Worm (Caenorhabditis elegans) whole organism, L4 larva: ENCODE measurements around the gene C17H11.1.

Experiments
- D1046.2 ChIP-seq: fragments of 200-800 bp; sonication (Bioruptor generic); IDR thresholded peaks from 2 replicates; pipeline ENCODE4 v1.3.6; 2022; ENCODE audit warnings: missing genetic modification characterization, missing compliant biosample characterization
- F10B5.3 ChIP-seq: sonication (generic microtip); optimal IDR thresholded peaks from 2 replicates; lab custom pipeline; 2016; ENCODE audit warnings: mild to moderate bottlenecking, missing genetic modification characterization, missing compliant biosample characterization
- R02D3.7 ChIP-seq: fragments of 150-350 bp; sonication (generic microtip); optimal IDR thresholded peaks from 3 replicates; lab custom pipeline; 2014; ENCODE audit warnings: missing biosample characterization, missing genetic modification characterization
- T20F7.1 ChIP-seq: fragments of 200-800 bp; sonication (Bioruptor generic); optimal IDR thresholded peaks from 2 replicates; lab custom pipeline; 2018; ENCODE audit warnings: mild to moderate bottlenecking, missing genetic modification characterization, missing compliant biosample characterization
- T26A8.4 ChIP-seq: fragments of 200-800 bp; sonication (Bioruptor generic); IDR thresholded peaks from 2 replicates; pipeline ENCODE4 v1.3.6; 2022; ENCODE audit warnings: missing genetic modification characterization, missing compliant biosample characterization
- Y48G9A.11 ChIP-seq: fragments of 200-800 bp; sonication (Bioruptor generic); IDR thresholded peaks from 2 replicates; pipeline ENCODE4 v1.3.6; 2022; ENCODE audit warnings: missing genetic modification reagents, missing genetic modification characterization, missing compliant biosample characterization
- Y75B8A.6 ChIP-seq: fragments of 200-800 bp; sonication (Bioruptor generic); IDR thresholded peaks from 2 replicates; pipeline ENCODE4 v1.3.6; 2022; ENCODE audit warnings: missing genetic modification reagents, missing genetic modification characterization, missing compliant biosample characterization
- ZK337.2 ChIP-seq: fragments of 200-800 bp; sonication (Bioruptor generic); IDR thresholded peaks from 2 replicates; pipeline ENCODE4 v1.3.6; 2022; ENCODE audit warnings: missing genetic modification reagents, missing genetic modification characterization, missing compliant biosample characterization
- ZK546.5 ChIP-seq, 2 experiments: sonication (generic microtip); optimal IDR thresholded peaks; 2 replicates each; lab custom pipeline; 2017; ENCODE audit warnings: missing biosample characterization in 2 of 2, missing genetic modification characterization in 2 of 2
- attf-4 ChIP-seq: sonication (generic microtip); optimal IDR thresholded peaks from 3 replicates; lab custom pipeline; 2017; ENCODE audit warnings: missing biosample characterization, missing genetic modification characterization
- ceh-44 ChIP-seq: fragments of 200-800 bp; sonication (Bioruptor generic); IDR thresholded peaks from 2 replicates; pipeline ENCODE4 v1.3.6; 2022; ENCODE audit warnings: missing genetic modification reagents, missing genetic modification characterization, missing compliant biosample characterization
- ceh-62 ChIP-seq: sonication (generic microtip); optimal IDR thresholded peaks from 2 replicates; lab custom pipeline; 2017; ENCODE audit warnings: missing biosample characterization, missing genetic modification characterization
- cey-2 ChIP-seq: sonication (generic microtip); optimal IDR thresholded peaks from 3 replicates; lab custom pipeline; 2017; ENCODE audit warnings: missing genetic modification characterization, mild to moderate bottlenecking, missing compliant biosample characterization, antibody characterized with exemption, borderline replicate concordance; ENCODE audit not compliant: insufficient read depth
- daf-12 ChIP-seq: fragments of 150-350 bp; optimal IDR thresholded peaks from 2 replicates; lab custom pipeline; 2014; ENCODE audit warnings: missing biosample characterization, missing genetic modification reagents, missing genetic modification characterization
- daf-19 ChIP-seq: fragments of 200-800 bp; sonication (Bioruptor generic); conservative IDR thresholded peaks from 2 replicates; pipeline ENCODE4 v1.3.6; 2022; ENCODE audit warnings: missing genetic modification characterization, missing compliant biosample characterization
- dmd-8 ChIP-seq: fragments of 200-800 bp; sonication (Bioruptor generic); IDR thresholded peaks from 2 replicates; pipeline ENCODE4 v1.3.6; 2022; ENCODE audit warnings: missing genetic modification characterization, missing compliant biosample characterization
- dmd-9 ChIP-seq: fragments of 200-800 bp; sonication (Bioruptor generic); IDR thresholded peaks from 2 replicates; pipeline ENCODE4 v1.3.6; 2022; ENCODE audit warnings: missing genetic modification reagents, missing genetic modification characterization, missing compliant biosample characterization
- dve-1 ChIP-seq: sonication (generic microtip); optimal IDR thresholded peaks from 2 replicates; lab custom pipeline; 2017; ENCODE audit warnings: antibody characterized with exemption, mild to moderate bottlenecking, missing genetic modification characterization, missing compliant biosample characterization; ENCODE audit not compliant: insufficient read depth
- gei-8 ChIP-seq: fragments of 200-800 bp; sonication (Bioruptor generic); optimal IDR thresholded peaks from 2 replicates; lab custom pipeline; 2018; ENCODE audit warnings: mild to moderate bottlenecking, missing genetic modification characterization, missing compliant biosample characterization
- hlh-11 ChIP-seq: fragments of 200-800 bp; sonication (Bioruptor generic); optimal IDR thresholded peaks from 2 replicates; lab custom pipeline; 2018; ENCODE audit warnings: mild to moderate bottlenecking, missing genetic modification characterization, missing compliant biosample characterization
- hlh-30 ChIP-seq: sonication (generic microtip); optimal IDR thresholded peaks from 2 replicates; lab custom pipeline; 2017; ENCODE audit warnings: antibody characterized with exemption, mild to moderate bottlenecking, missing genetic modification characterization, missing compliant biosample characterization; ENCODE audit not compliant: insufficient read depth
- lin-13 ChIP-seq: fragments of 150-350 bp; optimal IDR thresholded peaks from 2 replicates; lab custom pipeline; 2014; ENCODE audit warnings: missing biosample characterization, missing genetic modification reagents, missing genetic modification characterization
- madf-5 ChIP-seq, 2 experiments: fragments of 200-800 bp; sonication (Bioruptor generic); IDR thresholded peaks; 2 replicates each; pipeline ENCODE4 v1.3.6; 2022; ENCODE audit warnings: missing compliant biosample characterization in 2 of 2, missing genetic modification characterization in 2 of 2
- madf-9 ChIP-seq: fragments of 200-800 bp; sonication (Bioruptor generic); conservative IDR thresholded peaks from 2 replicates; pipeline ENCODE4 v1.3.6; 2022; ENCODE audit warnings: missing genetic modification reagents, missing genetic modification characterization, missing compliant biosample characterization
- mdt-29 ChIP-seq: fragments of 200-800 bp; sonication (Bioruptor generic); IDR thresholded peaks from 2 replicates; pipeline ENCODE4 v1.3.6; 2022; ENCODE audit warnings: missing genetic modification reagents, missing genetic modification characterization, missing compliant biosample characterization
- nhr-10 ChIP-seq: fragments of 150-350 bp; optimal IDR thresholded peaks from 2 replicates; lab custom pipeline; 2014; ENCODE audit warnings: missing biosample characterization, missing genetic modification characterization
- nhr-102 ChIP-seq: sonication (generic microtip); optimal IDR thresholded peaks from 2 replicates; lab custom pipeline; 2016; ENCODE audit warnings: mild to moderate bottlenecking, missing genetic modification characterization, moderate library complexity, missing compliant biosample characterization
- nhr-25 ChIP-seq: sonication (generic microtip); optimal IDR thresholded peaks from 2 replicates; lab custom pipeline; 2017; ENCODE audit warnings: missing genetic modification characterization, mild to moderate bottlenecking, missing compliant biosample characterization, antibody characterized with exemption, moderate library complexity, borderline replicate concordance; ENCODE audit not compliant: insufficient read depth
- nhr-42 ChIP-seq: fragments of 200-800 bp; sonication (Bioruptor generic); IDR thresholded peaks from 2 replicates; pipeline ENCODE4 v1.3.6; 2022; ENCODE audit warnings: missing genetic modification characterization, missing compliant biosample characterization
- nhr-48 ChIP-seq: sonication (generic microtip); optimal IDR thresholded peaks from 2 replicates; lab custom pipeline; 2016; ENCODE audit warnings: mild to moderate bottlenecking, missing genetic modification characterization, missing compliant biosample characterization
- nhr-6 ChIP-seq: fragments of 150-350 bp; optimal IDR thresholded peaks from 2 replicates; lab custom pipeline; 2014; ENCODE audit warnings: missing biosample characterization, missing genetic modification characterization
- pha-4 ChIP-seq, 2 experiments: fragments of 150-350 bp in 1 of 2; fragments of 200-800 bp in 1 of 2; sonication (Bioruptor generic) in 1 of 2; IDR thresholded peaks in 1 of 2; optimal IDR thresholded peaks in 1 of 2; 2 replicates each; pipeline versions ENCODE4 v1.3.6 to Lab custom; 2014 to 2022; ENCODE audit warnings: missing genetic modification characterization in 2 of 2, missing genetic modification reagents in 2 of 2, missing biosample characterization in 1 of 2, missing compliant biosample characterization in 1 of 2
- php-3 ChIP-seq: fragments of 200-800 bp; sonication (Bioruptor generic); IDR thresholded peaks from 2 replicates; pipeline ENCODE4 v1.3.6; 2022; ENCODE audit warnings: missing genetic modification reagents, missing genetic modification characterization, missing compliant biosample characterization
- saeg-2 ChIP-seq: fragments of 200-800 bp; sonication (Bioruptor generic); IDR thresholded peaks from 2 replicates; pipeline ENCODE4 v1.3.6; 2022; ENCODE audit warnings: missing genetic modification reagents, missing genetic modification characterization, missing compliant biosample characterization
- snpc-4 ChIP-seq: fragments of 150-350 bp; optimal IDR thresholded peaks from 2 replicates; lab custom pipeline; 2014; ENCODE audit warnings: missing biosample characterization, missing genetic modification characterization
- spr-1 ChIP-seq: sonication (generic microtip); optimal IDR thresholded peaks from 2 replicates; lab custom pipeline; 2016; ENCODE audit warnings: mild to moderate bottlenecking, missing genetic modification characterization, missing compliant biosample characterization
- unc-130 ChIP-seq: sonication (generic microtip); optimal IDR thresholded peaks from 2 replicates; lab custom pipeline; 2016; ENCODE audit warnings: missing genetic modification reagents, missing genetic modification characterization, missing compliant biosample characterization
- unc-39 ChIP-seq: sonication (generic microtip); optimal IDR thresholded peaks from 2 replicates; lab custom pipeline; 2017; ENCODE audit warnings: missing biosample characterization, missing genetic modification characterization
- vab-7 ChIP-seq: fragments of 200-800 bp; sonication (Bioruptor generic); IDR thresholded peaks from 2 replicates; pipeline ENCODE4 v1.3.6; 2022; ENCODE audit warnings: missing genetic modification reagents, missing genetic modification characterization, missing compliant biosample characterization
- zag-1 ChIP-seq: fragments of 150-350 bp; optimal IDR thresholded peaks from 2 replicates; lab custom pipeline; 2014; ENCODE audit warnings: missing biosample characterization, missing genetic modification characterization
- zfp-2 ChIP-seq: sonication (generic microtip); optimal IDR thresholded peaks from 2 replicates; lab custom pipeline; 2016; ENCODE audit warnings: mild to moderate bottlenecking, missing genetic modification characterization, missing compliant biosample characterization
- ztf-11 ChIP-seq: fragments of 150-350 bp; optimal IDR thresholded peaks from 2 replicates; lab custom pipeline; 2014; ENCODE audit warnings: missing biosample characterization, missing genetic modification characterization
- ztf-7 ChIP-seq: fragments of 150-350 bp; optimal IDR thresholded peaks from 2 replicates; lab custom pipeline; 2014; ENCODE audit warnings: missing biosample characterization, missing genetic modification characterization

The C17H11.1 gene

ce11 chrX:8148993-8149392 lies 24.7 kb upstream of the C17H11.1 start (continued):
- TF ChIP-seq ceh-44 (GFP tag; lab: Robert Waterston, UW) (no peak), cey-2 (tag; lab: Kevin White, UChicago) (no peak), hlh-30 (tag; lab: Kevin White, UChicago) (no peak), vab-7 (peak; percentile 60), nhr-102 (tag; lab: Kevin White, UChicago) (no peak), pha-4 (GFP tag; IDR thresholded peaks at IDR 0.05; lab: Robert Waterston, UW) (peak; percentile 23; the same call in 1 of the 2 replicates), pha-4 (tag; optimal IDR thresholded peaks at IDR 0.05; lab: Kevin White, UChicago) (no peak), dve-1 (no peak), ztf-11 (tag; lab: Kevin White, UChicago) (no peak), php-3 (GFP tag; lab: Robert Waterston, UW) (no peak), nhr-42 (GFP tag; lab: Robert Waterston, UW) (no peak), nhr-48 (tag; lab: Kevin White, UChicago) (no peak), daf-12 (tag; lab: Kevin White, UChicago) (no peak), hlh-11 (tag; lab: Kevin White, UChicago) (no peak), dmd-8 (GFP tag; lab: Robert Waterston, UW) (no peak), nhr-6 (tag; lab: Kevin White, UChicago) (no peak), F10B5.3 (tag; lab: Kevin White, UChicago) (no peak), dmd-9 (no peak), saeg-2 (GFP tag; lab: Robert Waterston, UW) (no peak), R02D3.7 (no peak), madf-9 (0 out of 2 replicates have a peak, but pooled peaks have one; percentile 15), zfp-2 (tag; lab: Kevin White, UChicago) (no peak), spr-1 (tag; lab: Kevin White, UChicago) (no peak), attf-4 (tag; lab: Kevin White, UChicago) (no peak), ZK337.2 (GFP tag; lab: Robert Waterston, UW) (no peak), gei-8 (GFP tag; lab: Kevin White, UChicago) (no peak), T26A8.4 (GFP tag; lab: Robert Waterston, UW) (no peak), ZK546.5 (tag; optimal IDR thresholded peaks at IDR 0.05; lab: Kevin White, UChicago) (no peak), lin-13 (GFP tag; lab: Kevin White, UChicago) (no peak), zag-1 (tag; lab: Kevin White, UChicago) (no peak), T20F7.1 (GFP tag; lab: Kevin White, UChicago) (no peak), unc-130 (GFP tag; lab: Kevin White, UChicago) (no peak), madf-5 (GFP tag; IDR thresholded peaks at IDR 0.05; lab: Robert Waterston, UW) (0 out of 4 replicates have a peak, but pooled peaks of 1 of the 2 experiments have one; percentile 31), nhr-25 (tag; lab: Kevin White, UChicago) (no peak), Y75B8A.6 (GFP tag; lab: Robert Waterston, UW) (no peak), D1046.2 (GFP tag; lab: Robert Waterston, UW) (no peak), nhr-10 (tag; lab: Kevin White, UChicago) (no peak), daf-19 (GFP tag; lab: Robert Waterston, UW) (0 out of 2 replicates have a peak, but pooled peaks have one; percentile 48), unc-39 (no peak), Y48G9A.11 (GFP tag; lab: Robert Waterston, UW) (peak; percentile 44; the same call in 1 of the 2 replicates), snpc-4 (tag; lab: Kevin White, UChicago) (no peak), ceh-62 (tag; lab: Kevin White, UChicago) (no peak), ztf-7 (no peak), mdt-29 (GFP tag; lab: Robert Waterston, UW) (no peak)
